Worm (Caenorhabditis elegans) whole organism, young adult: ENCODE measurements around the gene F56H9.6.

ENCODE experiments used
- D2030.7 ChIP-seq: fragments of 200-800 bp; sonication (Bioruptor generic); IDR thresholded peaks from 2 replicates; pipeline ENCODE4 v1.3.6; 2022; ENCODE audit warnings: missing genetic modification reagents, missing genetic modification characterization, missing compliant biosample characterization
- F55B11.4 ChIP-seq: sonication (generic microtip); optimal IDR thresholded peaks from 2 replicates; lab custom pipeline; 2016; ENCODE audit warnings: missing compliant biosample characterization, missing genetic modification characterization, borderline replicate concordance; ENCODE audit not compliant: insufficient read depth
- Y79H2A.3 ChIP-seq: fragments of 200-800 bp; sonication (Bioruptor generic); conservative IDR thresholded peaks from 2 replicates; pipeline ENCODE4 v1.3.6; 2022; ENCODE audit warnings: missing genetic modification reagents, missing genetic modification characterization, missing compliant biosample characterization
- cebp-2 ChIP-seq: fragments of 200-800 bp; sonication (Bioruptor generic); IDR thresholded peaks from 2 replicates; pipeline ENCODE4 v1.3.6; 2022; ENCODE audit warnings: missing genetic modification characterization, missing compliant biosample characterization
- ceh-58 ChIP-seq: fragments of 200-800 bp; sonication (Bioruptor generic); IDR thresholded peaks from 2 replicates; pipeline ENCODE4 v1.3.6; 2022; ENCODE audit warnings: missing genetic modification characterization, missing compliant biosample characterization
- chd-7 ChIP-seq: sonication (generic microtip); optimal IDR thresholded peaks from 2 replicates; lab custom pipeline; 2016; ENCODE audit warnings: mild to moderate bottlenecking, missing genetic modification characterization, moderate library complexity, missing compliant biosample characterization
- egrh-3 ChIP-seq: fragments of 200-800 bp; sonication (Bioruptor generic); IDR thresholded peaks from 2 replicates; pipeline ENCODE4 v1.3.6; 2022; ENCODE audit warnings: missing genetic modification reagents, missing genetic modification characterization, missing compliant biosample characterization
- hlh-26 ChIP-seq: fragments of 200-800 bp; sonication (Bioruptor generic); conservative IDR thresholded peaks from 2 replicates; pipeline ENCODE4 v1.3.6; 2022; ENCODE audit warnings: missing genetic modification reagents, missing genetic modification characterization, missing compliant biosample characterization
- lir-1 ChIP-seq: fragments of 200-800 bp; sonication (Bioruptor generic); conservative IDR thresholded peaks from 2 replicates; pipeline ENCODE4 v1.3.6; 2022; ENCODE audit warnings: missing genetic modification reagents, missing genetic modification characterization, missing compliant biosample characterization
- mes-4 ChIP-seq: sonication (generic microtip); optimal IDR thresholded peaks from 2 replicates; lab custom pipeline; 2016; ENCODE audit warnings: missing genotype, missing genetic modification characterization, missing compliant biosample characterization
- nfya-2 ChIP-seq: fragments of 200-800 bp; sonication (Bioruptor generic); IDR thresholded peaks from 2 replicates; pipeline ENCODE4 v1.3.6; 2022; ENCODE audit warnings: missing genetic modification reagents, missing genetic modification characterization, missing compliant biosample characterization
- nhr-120 ChIP-seq: fragments of 200-800 bp; sonication (Bioruptor generic); IDR thresholded peaks from 2 replicates; pipeline ENCODE4 v1.3.6; 2022; ENCODE audit warnings: missing genetic modification characterization, missing compliant biosample characterization
- pha-4 ChIP-seq: fragments of 150-350 bp; sonication (generic microtip); optimal IDR thresholded peaks from 2 replicates; lab custom pipeline; 2014; ENCODE audit warnings: missing biosample characterization, missing genetic modification reagents, missing genetic modification characterization
- unc-62 ChIP-seq: fragments of 150-350 bp; optimal IDR thresholded peaks from 2 replicates; lab custom pipeline; 2014; ENCODE audit warnings: missing biosample characterization, missing genetic modification reagents, missing genetic modification characterization

DNA sequence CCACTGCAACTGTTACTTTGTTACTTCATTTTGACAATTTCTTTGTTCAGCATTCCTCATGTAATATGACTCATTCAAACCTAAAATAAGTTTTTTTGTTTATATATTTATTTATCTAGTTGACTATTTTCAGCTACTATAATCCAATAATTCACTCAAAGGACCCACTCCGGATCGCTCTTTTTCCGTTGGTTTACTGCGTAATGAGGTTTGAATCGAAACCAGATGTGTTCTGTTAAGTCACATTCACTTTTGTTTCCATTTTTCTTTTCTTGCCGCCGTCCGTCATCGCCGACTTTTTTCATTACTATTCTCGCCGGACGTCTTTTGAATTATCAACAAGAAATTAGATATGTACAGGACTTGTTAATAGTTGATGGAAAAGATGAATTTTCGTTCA is 33.7 kb upstream of the F56H9.6 start:
- TF ChIP-seq F55B11.4 (no peak), ceh-58 (GFP tag; lab: Robert Waterston, UW) (no peak), Y79H2A.3 (GFP tag; lab: Robert Waterston, UW) (no peak), hlh-26 (GFP tag; lab: Robert Waterston, UW) (no peak), lir-1 (GFP tag; lab: Robert Waterston, UW) (no peak), pha-4 (tag; lab: Kevin White, UChicago) (no peak), mes-4 (tag; lab: Kevin White, UChicago) (no peak), unc-62 (GFP tag; lab: Kevin White, UChicago) (no peak), D2030.7 (GFP tag; lab: Robert Waterston, UW) (no peak), cebp-2 (GFP tag; lab: Robert Waterston, UW) (no peak), chd-7 (tag; lab: Kevin White, UChicago) (no peak), nhr-120 (GFP tag; lab: Robert Waterston, UW) (no peak), egrh-3 (GFP tag; lab: Robert Waterston, UW) (no peak), nfya-2 (GFP tag; lab: Robert Waterston, UW) (no peak)
